Worm (Caenorhabditis elegans) whole organism, young adult: ENCODE results near the gene C18G1.6.

ENCODE experiments used
- B0261.1 ChIP-seq: sonication (generic microtip); optimal IDR thresholded peaks from 2 replicates; lab custom pipeline; 2016; ENCODE audit warnings: mild to moderate bottlenecking, missing genetic modification characterization, moderate library complexity, missing compliant biosample characterization
- D2030.7 ChIP-seq: fragments of 200-800 bp; sonication (Bioruptor generic); IDR thresholded peaks from 2 replicates; pipeline ENCODE4 v1.3.6; 2022; ENCODE audit warnings: missing genetic modification reagents, missing genetic modification characterization, missing compliant biosample characterization
- F39B2.1 ChIP-seq: fragments of 200-800 bp; sonication (Bioruptor generic); IDR thresholded peaks from 2 replicates; pipeline ENCODE4 v1.3.6; 2022; ENCODE audit warnings: missing genetic modification reagents, missing genetic modification characterization, missing compliant biosample characterization
- K11D2.4 ChIP-seq: fragments of 200-800 bp; sonication (Bioruptor generic); IDR thresholded peaks from 2 replicates; pipeline ENCODE4 v1.3.6; 2022; ENCODE audit warnings: missing genetic modification reagents, missing genetic modification characterization, missing compliant biosample characterization
- K12H6.12 ChIP-seq: fragments of 200-800 bp; sonication (Bioruptor generic); optimal IDR thresholded peaks from 2 replicates; lab custom pipeline; 2018; ENCODE audit warnings: mild to moderate bottlenecking, missing genetic modification characterization, missing compliant biosample characterization
- T26A5.8 ChIP-seq: sonication (generic microtip); optimal IDR thresholded peaks from 2 replicates; lab custom pipeline; 2016; ENCODE audit warnings: missing genetic modification characterization, missing compliant biosample characterization
- Y79H2A.3 ChIP-seq: fragments of 200-800 bp; sonication (Bioruptor generic); conservative IDR thresholded peaks from 2 replicates; pipeline ENCODE4 v1.3.6; 2022; ENCODE audit warnings: missing genetic modification reagents, missing genetic modification characterization, missing compliant biosample characterization
- aptf-3 ChIP-seq: fragments of 200-800 bp; sonication (Bioruptor generic); IDR thresholded peaks from 2 replicates; pipeline ENCODE4 v1.3.6; 2022; ENCODE audit warnings: missing genetic modification characterization, missing compliant biosample characterization
- attf-3 ChIP-seq: fragments of 200-800 bp; sonication (Bioruptor generic); conservative IDR thresholded peaks from 2 replicates; pipeline ENCODE4 v1.3.6; 2022; ENCODE audit warnings: missing genetic modification reagents, missing genetic modification characterization, missing compliant biosample characterization
- cebp-1 ChIP-seq, 2 experiments: fragments of 200-800 bp in 1 of 2; sonication (Bioruptor generic) in 1 of 2; sonication (generic microtip) in 1 of 2; IDR thresholded peaks in 1 of 2; optimal IDR thresholded peaks in 1 of 2; 2 replicates each; pipeline versions ENCODE4 v1.3.6 to Lab custom; 2017 to 2022; ENCODE audit warnings: missing compliant biosample characterization in 2 of 2, missing genetic modification characterization in 2 of 2, mild to moderate bottlenecking in 1 of 2, missing genetic modification reagents in 1 of 2, moderate library complexity in 1 of 2
- ceh-58 ChIP-seq: fragments of 200-800 bp; sonication (Bioruptor generic); IDR thresholded peaks from 2 replicates; pipeline ENCODE4 v1.3.6; 2022; ENCODE audit warnings: missing genetic modification characterization, missing compliant biosample characterization
- ceh-79 ChIP-seq: sonication (generic microtip); optimal IDR thresholded peaks from 2 replicates; lab custom pipeline; 2017; ENCODE audit warnings: mild to moderate bottlenecking, missing genetic modification characterization, missing compliant biosample characterization
- efl-1 ChIP-seq: fragments of 150-350 bp; optimal IDR thresholded peaks from 2 replicates; lab custom pipeline; 2014; ENCODE audit warnings: missing biosample characterization, missing genetic modification reagents, missing genetic modification characterization
- gei-17 ChIP-seq: fragments of 200-800 bp; sonication (Bioruptor generic); optimal IDR thresholded peaks from 2 replicates; lab custom pipeline; 2018; ENCODE audit warnings: mild to moderate bottlenecking, missing genetic modification characterization, missing compliant biosample characterization
- hlh-12 ChIP-seq: sonication (generic microtip); optimal IDR thresholded peaks from 2 replicates; lab custom pipeline; 2016; ENCODE audit warnings: missing genetic modification characterization, missing compliant biosample characterization
- hrde-1 ChIP-seq: sonication (generic microtip); optimal IDR thresholded peaks from 2 replicates; lab custom pipeline; 2016; ENCODE audit warnings: missing genetic modification characterization, mild to moderate bottlenecking, missing compliant biosample characterization, moderate library complexity, missing genotype, missing genetic modification reagents, borderline replicate concordance
- lag-1 ChIP-seq: fragments of 200-800 bp; sonication (Bioruptor generic); IDR thresholded peaks from 2 replicates; pipeline ENCODE4 v1.3.6; 2022; ENCODE audit warnings: missing genetic modification reagents, missing genetic modification characterization, missing compliant biosample characterization
- let-526 ChIP-seq: fragments of 200-800 bp; sonication (Bioruptor generic); IDR thresholded peaks from 2 replicates; pipeline ENCODE4 v1.3.6; 2022; ENCODE audit warnings: missing genetic modification reagents, missing genetic modification characterization, missing compliant biosample characterization
- let-607 ChIP-seq, 2 experiments: fragments of 200-800 bp in 1 of 2; sonication (Bioruptor generic) in 1 of 2; sonication (generic microtip) in 1 of 2; optimal IDR thresholded peaks; 2 replicates each; lab custom pipeline; 2016 to 2018; ENCODE audit warnings: mild to moderate bottlenecking in 2 of 2, missing compliant biosample characterization in 2 of 2, missing genetic modification characterization in 2 of 2, moderate library complexity in 2 of 2, missing genotype in 1 of 2
- lin-40 ChIP-seq: sonication (generic microtip); optimal IDR thresholded peaks from 2 replicates; lab custom pipeline; 2016; ENCODE audit warnings: missing genetic modification characterization, mild to moderate bottlenecking, missing compliant biosample characterization, missing genotype, missing genetic modification reagents
- madf-6 ChIP-seq: fragments of 200-800 bp; sonication (Bioruptor generic); IDR thresholded peaks from 2 replicates; pipeline ENCODE4 v1.3.6; 2022; ENCODE audit warnings: missing genetic modification reagents, missing genetic modification characterization, missing compliant biosample characterization
- mcd-1 ChIP-seq: fragments of 200-800 bp; sonication (Bioruptor generic); IDR thresholded peaks from 2 replicates; pipeline ENCODE4 v1.3.6; 2022; ENCODE audit warnings: missing genetic modification reagents, missing genetic modification characterization, missing compliant biosample characterization
- mxl-1 ChIP-seq: sonication (generic microtip); optimal IDR thresholded peaks from 2 replicates; lab custom pipeline; 2016; ENCODE audit warnings: missing genetic modification characterization, missing compliant biosample characterization
- nfyb-1 ChIP-seq: fragments of 200-800 bp; sonication (Bioruptor generic); IDR thresholded peaks from 2 replicates; pipeline ENCODE4 v1.3.6; 2022; ENCODE audit warnings: missing genetic modification reagents, missing genetic modification characterization, missing compliant biosample characterization
- nhr-27 ChIP-seq: fragments of 200-800 bp; sonication (Bioruptor generic); optimal IDR thresholded peaks from 2 replicates; lab custom pipeline; 2018; ENCODE audit warnings: mild to moderate bottlenecking, missing genetic modification characterization, moderate library complexity, missing compliant biosample characterization
- nhr-80 ChIP-seq: sonication (generic microtip); optimal IDR thresholded peaks from 2 replicates; lab custom pipeline; 2016; ENCODE audit warnings: missing genetic modification characterization, missing compliant biosample characterization
- nhr-90 ChIP-seq: sonication (generic microtip); optimal IDR thresholded peaks from 2 replicates; lab custom pipeline; 2016; ENCODE audit warnings: missing genotype, mild to moderate bottlenecking, missing genetic modification characterization, missing compliant biosample characterization
- pha-4 ChIP-seq: fragments of 150-350 bp; sonication (generic microtip); optimal IDR thresholded peaks from 2 replicates; lab custom pipeline; 2014; ENCODE audit warnings: missing biosample characterization, missing genetic modification reagents, missing genetic modification characterization
- repo-1 ChIP-seq: sonication (generic microtip); optimal IDR thresholded peaks from 2 replicates; lab custom pipeline; 2017; ENCODE audit warnings: mild to moderate bottlenecking, missing genetic modification characterization, missing compliant biosample characterization
- sdz-38 ChIP-seq: sonication (generic microtip); optimal IDR thresholded peaks from 2 replicates; lab custom pipeline; 2016; ENCODE audit warnings: missing genotype, missing genetic modification characterization, missing compliant biosample characterization
- sea-2 ChIP-seq: fragments of 200-800 bp; sonication (Bioruptor generic); IDR thresholded peaks from 2 replicates; pipeline ENCODE4 v1.3.6; 2022; ENCODE audit warnings: missing genetic modification characterization, missing compliant biosample characterization
- snpc-1.1 ChIP-seq: sonication (generic microtip); optimal IDR thresholded peaks from 2 replicates; lab custom pipeline; 2017; ENCODE audit warnings: missing genetic modification characterization, mild to moderate bottlenecking, missing compliant biosample characterization, antibody characterized with exemption, moderate library complexity, missing genotype, missing genetic modification reagents; ENCODE audit not compliant: insufficient read depth
- snpc-1.3 ChIP-seq: sonication (generic microtip); optimal IDR thresholded peaks from 2 replicates; lab custom pipeline; 2017; ENCODE audit warnings: missing genetic modification characterization, mild to moderate bottlenecking, missing compliant biosample characterization, antibody characterized with exemption, moderate library complexity, missing genotype, missing genetic modification reagents; ENCODE audit not compliant: insufficient read depth
- somi-1 ChIP-seq: fragments of 200-800 bp; sonication (Bioruptor generic); optimal IDR thresholded peaks from 2 replicates; lab custom pipeline; 2018; ENCODE audit warnings: mild to moderate bottlenecking, missing genetic modification characterization, missing compliant biosample characterization
- sptf-2 ChIP-seq: fragments of 200-800 bp; sonication (Bioruptor generic); optimal IDR thresholded peaks from 2 replicates; lab custom pipeline; 2018; ENCODE audit warnings: mild to moderate bottlenecking, missing genetic modification characterization, missing compliant biosample characterization
- unc-62 ChIP-seq: fragments of 150-350 bp; optimal IDR thresholded peaks from 2 replicates; lab custom pipeline; 2014; ENCODE audit warnings: missing biosample characterization, missing genetic modification reagents, missing genetic modification characterization
- zfh-2 ChIP-seq: fragments of 200-800 bp; sonication (Bioruptor generic); conservative IDR thresholded peaks from 2 replicates; pipeline ENCODE4 v1.3.6; 2022; ENCODE audit warnings: missing genetic modification reagents, missing genetic modification characterization, missing compliant biosample characterization
- ztf-18 ChIP-seq: sonication (generic microtip); optimal IDR thresholded peaks from 2 replicates; lab custom pipeline; 2016; ENCODE audit warnings: missing genotype, mild to moderate bottlenecking, missing genetic modification characterization, missing compliant biosample characterization
- ztf-22 ChIP-seq: fragments of 200-800 bp; sonication (Bioruptor generic); optimal IDR thresholded peaks from 2 replicates; lab custom pipeline; 2018; ENCODE audit warnings: mild to moderate bottlenecking, missing genetic modification characterization, moderate library complexity, missing compliant biosample characterization
- ztf-25 ChIP-seq: fragments of 200-800 bp; sonication (Bioruptor generic); IDR thresholded peaks from 2 replicates; pipeline ENCODE4 v1.3.6; 2022; ENCODE audit warnings: missing genetic modification reagents, missing genetic modification characterization, missing compliant biosample characterization
- ztf-26 ChIP-seq: sonication (generic microtip); optimal IDR thresholded peaks from 2 replicates; lab custom pipeline; 2017; ENCODE audit warnings: missing genetic modification characterization, missing compliant biosample characterization

C18G1.6 gene

ce11 chrV:4719965-4720364 is 30.4 kb upstream of the C18G1.6 start, which contains the start of gene prx-6:
prx-6 (minus strand) TSS chrV:4720093.
- TF ChIP-seq mcd-1 (no peak), nhr-80 (tag; lab: Kevin White, UChicago) (peak; percentile 39)
- TF ChIP-seq, all 124 proteins: peak for 1

DNA sequence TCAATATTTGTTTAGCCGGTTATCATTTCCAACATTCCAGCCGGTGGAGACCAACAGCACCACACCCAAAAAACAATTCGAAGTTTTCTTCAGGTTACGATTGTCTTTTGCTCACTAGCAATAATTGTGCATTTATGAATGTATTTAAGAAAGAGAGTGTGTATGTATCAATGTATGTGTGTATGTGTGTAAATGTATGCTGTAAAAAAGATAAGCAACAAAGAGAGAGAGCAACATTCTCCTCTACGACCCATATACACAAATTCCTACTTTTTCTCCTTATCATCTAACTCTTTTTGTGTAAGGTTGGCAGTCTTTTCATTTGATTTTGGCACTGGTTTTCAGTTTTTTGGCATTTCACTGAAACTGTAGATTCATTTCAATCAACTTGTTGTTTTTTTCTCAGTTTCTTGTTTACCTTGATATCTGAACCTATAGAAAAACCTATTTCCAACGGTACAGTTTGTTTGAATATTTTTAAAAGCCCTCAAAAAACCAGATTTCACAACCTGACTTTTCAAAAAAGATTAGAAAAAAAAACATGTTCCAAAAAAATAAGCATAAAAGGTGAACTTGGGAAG is 29.4 kb upstream of the C18G1.6 start:
- TF ChIP-seq nhr-80 (tag; lab: Kevin White, UChicago): peak; percentile 72
- no peak for TF ChIP-seq nhr-27 (tag; lab: Kevin White, UChicago)

DNA sequence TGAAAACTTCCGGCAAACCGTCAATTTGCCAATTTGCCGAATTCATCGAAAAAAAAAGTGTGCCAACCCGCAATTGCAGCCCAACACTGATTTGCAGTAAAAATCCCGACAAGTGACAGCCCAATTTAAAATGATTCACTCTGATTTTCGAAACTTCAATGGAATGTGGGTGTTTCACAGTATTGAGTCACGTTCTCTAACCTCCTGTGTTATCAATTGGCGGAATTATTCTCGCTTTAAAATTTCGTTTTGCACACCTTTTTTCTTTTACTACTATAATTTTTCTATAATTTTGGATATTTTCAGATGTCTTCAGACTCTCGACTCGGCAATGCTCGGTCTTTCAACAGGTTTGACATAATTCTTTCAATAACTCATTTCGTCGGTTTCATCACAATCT is 28.1 kb upstream of the C18G1.6 start, which contains the start of gene F39G3.5:
F39G3.5 (plus strand) TSS at position 301 of the 400 bp plus-strand sequence.
- TF ChIP-seq repo-1 (tag; lab: Kevin White, UChicago) (no peak), Y79H2A.3 (GFP tag; lab: Robert Waterston, UW) (no peak), D2030.7 (GFP tag; lab: Robert Waterston, UW) (no peak), attf-3 (GFP tag; lab: Robert Waterston, UW) (no peak), K12H6.12 (tag; lab: Kevin White, UChicago) (no peak), snpc-1.1 (no peak), T26A5.8 (tag; lab: Kevin White, UChicago) (no peak), B0261.1 (tag; lab: Kevin White, UChicago) (no peak), ceh-79 (tag; lab: Kevin White, UChicago) (no peak), snpc-1.3 (tag; lab: Kevin White, UChicago) (no peak), aptf-3 (no peak)

- TF ChIP-seq sea-2 (GFP tag; lab: Robert Waterston, UW) (no peak), ztf-25 (GFP tag; lab: Robert Waterston, UW) (no peak), pha-4 (tag; lab: Kevin White, UChicago) (no peak), sdz-38 (tag; lab: Kevin White, UChicago) (no peak), mxl-1 (tag; lab: Kevin White, UChicago) (no peak), somi-1 (no peak), hrde-1 (tag; lab: Kevin White, UChicago) (no peak), hlh-12 (tag; lab: Kevin White, UChicago) (no peak), repo-1 (tag; lab: Kevin White, UChicago) (no peak), let-607 (tag; optimal IDR thresholded peaks at IDR 0.05; lab: Kevin White, UChicago) (no peak), K12H6.12 (tag; lab: Kevin White, UChicago) (no peak), F39B2.1 (GFP tag; lab: Robert Waterston, UW) (no peak), zfh-2 (no peak), let-526 (no peak), ceh-58 (GFP tag; lab: Robert Waterston, UW) (no peak), lin-40 (tag; lab: Kevin White, UChicago) (no peak), efl-1 (no peak), unc-62 (GFP tag; lab: Kevin White, UChicago) (no peak), ztf-18 (tag; lab: Kevin White, UChicago) (no peak)
Measured at ce11 chrV:4724453-4724852, 25.9 kb upstream of the C18G1.6 start, which contains the start of gene F39G3.4. F39G3.4 (plus strand) TSS chrV:4724753.

DNA sequence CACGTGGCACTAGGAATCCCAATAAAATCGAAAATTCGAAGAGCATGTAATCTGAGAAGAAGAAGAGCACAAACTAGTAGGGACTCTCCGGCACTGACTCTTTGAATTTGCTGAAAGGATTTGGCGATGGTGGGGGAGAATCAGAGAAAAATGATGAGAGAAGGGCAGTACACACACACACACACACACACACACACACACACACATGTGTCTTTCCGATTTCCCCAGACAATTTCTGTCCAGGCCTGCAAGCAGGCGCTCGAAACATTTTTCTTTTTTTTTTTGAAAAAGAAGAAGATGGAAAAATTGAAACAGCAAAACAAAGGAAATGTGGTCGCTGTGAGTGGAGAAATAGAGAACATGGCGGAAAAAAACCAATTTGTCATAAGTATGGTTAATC is 20.3 kb upstream of the C18G1.6 start, which contains the start of gene tig-2:
tig-2 (minus strand) TSS at position 87 of the 400 bp plus-strand sequence.
- TF ChIP-seq T26A5.8 (tag; lab: Kevin White, UChicago) (no peak), cebp-1 (GFP tag; IDR thresholded peaks at IDR 0.05; lab: Robert Waterston, UW) (no peak), cebp-1 (tag; optimal IDR thresholded peaks at IDR 0.05; lab: Kevin White, UChicago) (peak; percentile 40), lag-1 (no peak), ztf-26 (peak; percentile 38), ztf-18 (tag; lab: Kevin White, UChicago) (no peak), K11D2.4 (GFP tag; lab: Robert Waterston, UW) (peak; percentile 52; the same call in 1 of the 2 replicates), ztf-22 (GFP tag; lab: Kevin White, UChicago) (no peak), madf-6 (GFP tag; lab: Robert Waterston, UW) (no peak), nhr-90 (no peak), somi-1 (peak; percentile 63), gei-17 (GFP tag; lab: Kevin White, UChicago) (no peak), sptf-2 (GFP tag; lab: Kevin White, UChicago) (no peak), nfyb-1 (0 out of 2 replicates have a peak, but pooled peaks have one; percentile 22)
